Worm (Caenorhabditis elegans): Measurements from ENCODE around the gene F32D8.7.

The F32D8.7 gene

ce11 chrV:10877808-10878600 is 20.2 kb upstream of the F32D8.7 start (continued):
- no peak for TF ChIP-seq nfya-1 (tag; optimal IDR thresholded peaks at IDR 0.05; ENCODE audit: insufficient read depth)
- no peak for TF ChIP-seq elt-1 (tag; optimal IDR thresholded peaks at IDR 0.05)
- TF ChIP-seq lin-15B (tag; optimal IDR thresholded peaks at IDR 0.05) = no peak
- TF ChIP-seq lsy-12 (tag; optimal IDR thresholded peaks at IDR 0.05) = no peak
- TF ChIP-seq zag-1 (tag; optimal IDR thresholded peaks at IDR 0.05) = no peak
- TF ChIP-seq ZK546.5 (tag; optimal IDR thresholded peaks at IDR 0.05) = no peak
- no peak for TF ChIP-seq fkh-2 (tag; optimal IDR thresholded peaks at IDR 0.05)
- TF ChIP-seq fos-1 (tag; optimal IDR thresholded peaks at IDR 0.05) = no peak
- no peak for TF ChIP-seq nhr-43 (tag; optimal IDR thresholded peaks at IDR 0.05; ENCODE audit: poor library complexity, severe bottlenecking)
- TF ChIP-seq ceh-82 (tag; optimal IDR thresholded peaks at IDR 0.05) = no peak
- TF ChIP-seq nhr-12 (tag; optimal IDR thresholded peaks at IDR 0.05) = no peak

- TF ChIP-seq nhr-11 (tag; optimal IDR thresholded peaks at IDR 0.05) (no peak), ZK546.5 (tag; optimal IDR thresholded peaks at IDR 0.05) (no peak), nhr-76 (tag; optimal IDR thresholded peaks at IDR 0.05) (no peak), eor-1 (tag; optimal IDR thresholded peaks at IDR 0.05) (no peak), ceh-9 (tag; optimal IDR thresholded peaks at IDR 0.05) (no peak), mml-1 (tag; optimal IDR thresholded peaks at IDR 0.05) (no peak), nhr-67 (tag; optimal IDR thresholded peaks at IDR 0.05) (no peak), aly-2 (tag; optimal IDR thresholded peaks at IDR 0.05) (no peak), fos-1 (tag; optimal IDR thresholded peaks at IDR 0.05) (no peak), lsy-12 (tag; optimal IDR thresholded peaks at IDR 0.05) (no peak), fkh-2 (tag; optimal IDR thresholded peaks at IDR 0.05) (no peak), jun-1 (tag; optimal IDR thresholded peaks at IDR 0.05) (no peak), tbx-2 (tag; optimal IDR thresholded peaks at IDR 0.05) (no peak), ceh-82 (tag; optimal IDR thresholded peaks at IDR 0.05) (no peak)
Measured at ce11 chrV:10880138-10880882, 17.9 kb upstream of the F32D8.7 start, which contains the start of gene F32D8.1. TSS of gene F32D8.1 (plus strand) at chrV:10880832.

ce11 chrV:10883478-10883877 is 14.8 kb upstream of the F32D8.7 start, which contains the start of gene F32D8.2:
TSS of gene F32D8.2 (plus strand) at chrV:10883778.
- TF ChIP-seq fkh-2 (tag; optimal IDR thresholded peaks at IDR 0.05) (no peak), pqm-1 (tag; optimal IDR thresholded peaks at IDR 0.05) (no peak), tbx-2 (tag; optimal IDR thresholded peaks at IDR 0.05) (no peak), pha-4 (tag; optimal IDR thresholded peaks at IDR 0.05) (no peak), hmg-11 (tag; optimal IDR thresholded peaks at IDR 0.05) (no peak), zag-1 (tag; optimal IDR thresholded peaks at IDR 0.05) (no peak), nfya-1 (tag; optimal IDR thresholded peaks at IDR 0.05; ENCODE audit: insufficient read depth) (no peak), mml-1 (tag; optimal IDR thresholded peaks at IDR 0.05) (no peak), R02D3.7 (tag; optimal IDR thresholded peaks at IDR 0.05) (no peak), ceh-9 (tag; optimal IDR thresholded peaks at IDR 0.05) (no peak), ceh-16 (tag; optimal IDR thresholded peaks at IDR 0.05) (no peak), nhr-23 (tag; optimal IDR thresholded peaks at IDR 0.05) (no peak), nhr-43 (tag; optimal IDR thresholded peaks at IDR 0.05; ENCODE audit: poor library complexity, severe bottlenecking) (no peak), elt-2 (tag; optimal IDR thresholded peaks at IDR 0.05) (no peak), nhr-28 (tag; optimal IDR thresholded peaks at IDR 0.05) (no peak), skn-1 (tag; optimal IDR thresholded peaks at IDR 0.05) (no peak), aly-2 (tag; optimal IDR thresholded peaks at IDR 0.05) (no peak), nhr-11 (tag; optimal IDR thresholded peaks at IDR 0.05) (no peak), unc-62 (GFP tag; optimal IDR thresholded peaks at IDR 0.05) (no peak)

- TF ChIP-seq nhr-43 (tag; optimal IDR thresholded peaks at IDR 0.05; ENCODE audit: poor library complexity, severe bottlenecking) (peak; percentile 35), nhr-23 (tag; optimal IDR thresholded peaks at IDR 0.05) (peak; percentile 3), elt-3 (tag; optimal IDR thresholded peaks at IDR 0.05) (peak in 1 of 3 experiments; percentile 19), nhr-25 (tag; optimal IDR thresholded peaks at IDR 0.05) (peak; percentile 55), egl-5 (tag; optimal IDR thresholded peaks at IDR 0.05) (no peak), nhr-237 (tag; optimal IDR thresholded peaks at IDR 0.05) (no peak)
Measured at ce11 chrV:10886405-10886887, 11.8 kb upstream of the F32D8.7 start, which contains the start of gene F32D8.3. TSS of gene F32D8.3 (plus strand) at chrV:10886837.
